Worm (Caenorhabditis elegans): ENCODE results near the gene F36H12.5.

The F36H12.5 gene

ce11 chrIV:5264700-5265210 lies 1.8 kb upstream of the F36H12.5 start:
- peak; percentile 25 for TF ChIP-seq nhr-47 (tag; optimal IDR thresholded peaks at IDR 0.05)
- TF ChIP-seq elt-2 (tag; optimal IDR thresholded peaks at IDR 0.05): peak; percentile 1
- peak; percentile 70 for TF ChIP-seq nhr-19 (GFP tag; conservative IDR thresholded peaks at IDR 0.05)
- peak; percentile 85 for TF ChIP-seq snpc-4 (tag; optimal IDR thresholded peaks at IDR 0.05)

- TF ChIP-seq lin-13 (GFP tag; optimal IDR thresholded peaks at IDR 0.05): no peak
- TF ChIP-seq nhr-76 (tag; optimal IDR thresholded peaks at IDR 0.05): no peak
- no peak for TF ChIP-seq mdl-1 (tag; optimal IDR thresholded peaks at IDR 0.05)
- no peak for TF ChIP-seq C16A3.4 (tag; optimal IDR thresholded peaks at IDR 0.05)
- no peak for TF ChIP-seq efl-1 (optimal IDR thresholded peaks at IDR 0.05)
- TF ChIP-seq efl-1 (GFP tag; optimal IDR thresholded peaks at IDR 0.05 in 1 of 2): peak in 1 of 2 experiments; percentile 74
These were observed 2.2 kb downstream of the F36H12.5 start, which contains the start of gene F36H12.4 for ce11 chrIV:5268803-5269202. Gene F36H12.4 (plus strand): TSS chrIV:5269103.

- TF ChIP-seq sptf-1 (tag; optimal IDR thresholded peaks at IDR 0.05) (no peak), nhr-85 (tag) (no peak), tbx-2 (tag; optimal IDR thresholded peaks at IDR 0.05) (no peak), C16A3.4 (tag; optimal IDR thresholded peaks at IDR 0.05) (no peak)
These were observed 5.9 kb downstream of the F36H12.5 start, which contains the start of gene F36H12.3 for ce11 chrIV:5272518-5272917. Gene F36H12.3 (plus strand): TSS chrIV:5272818.

ce11 chrIV:5273385-5273784 lies 6.8 kb downstream of the F36H12.5 start:
- TF ChIP-seq ces-1 (GFP tag; optimal IDR thresholded peaks at IDR 0.05) (no peak), aha-1 (tag; optimal IDR thresholded peaks at IDR 0.05) (no peak), hpl-2 (GFP tag; optimal IDR thresholded peaks at IDR 0.05) (no peak), nhr-20 (tag; optimal IDR thresholded peaks at IDR 0.05) (no peak), blmp-1 (tag; optimal IDR thresholded peaks at IDR 0.05) (no peak), nhr-84 (tag; optimal IDR thresholded peaks at IDR 0.05) (no peak), jun-1 (tag; optimal IDR thresholded peaks at IDR 0.05) (no peak), ceh-82 (tag; optimal IDR thresholded peaks at IDR 0.05) (no peak), fkh-4 (tag; optimal IDR thresholded peaks at IDR 0.05; ENCODE audit: borderline replicate concordance) (no peak), nhr-90 (tag; optimal IDR thresholded peaks at IDR 0.05; ENCODE audit: poor library complexity) (no peak), skn-1 (tag; optimal IDR thresholded peaks at IDR 0.05) (no peak), ztf-11 (tag; optimal IDR thresholded peaks at IDR 0.05) (no peak), tbx-2 (tag; optimal IDR thresholded peaks at IDR 0.05) (no peak), lin-13 (GFP tag; optimal IDR thresholded peaks at IDR 0.05) (no peak), aly-2 (tag; optimal IDR thresholded peaks at IDR 0.05) (no peak)

ce11 chrIV:5274123-5274581 lies 7.6 kb downstream of the F36H12.5 start, which contains the start of gene slfl-4:
Gene slfl-4 (plus strand): TSS chrIV:5274531.
- TF ChIP-seq mdl-1 (tag; optimal IDR thresholded peaks at IDR 0.05) (no peak), tlp-1 (tag; optimal IDR thresholded peaks at IDR 0.05) (no peak)

ce11 chrIV:5277752-5278151 lies 11.2 kb downstream of the F36H12.5 start, which contains the start of gene F36H12.17:
Gene F36H12.17 (minus strand): TSS chrIV:5277852.
- no peak for TF ChIP-seq unc-130 (tag; optimal IDR thresholded peaks at IDR 0.05)
- TF ChIP-seq nhr-71 (tag; optimal IDR thresholded peaks at IDR 0.05): no peak
- TF ChIP-seq unc-98 (GFP tag; IDR thresholded peaks at IDR 0.05): no peak
- no peak for TF ChIP-seq vab-15 (tag; optimal IDR thresholded peaks at IDR 0.05)
- TF ChIP-seq sup-37 (GFP tag; optimal IDR thresholded peaks at IDR 0.05): no peak
- TF ChIP-seq ceh-90 (tag; optimal IDR thresholded peaks at IDR 0.05): no peak
- TF ChIP-seq C16A3.4 (tag; optimal IDR thresholded peaks at IDR 0.05): no peak
- no peak for TF ChIP-seq nhr-20 (tag; optimal IDR thresholded peaks at IDR 0.05)
- no peak for TF ChIP-seq fkh-4 (tag; optimal IDR thresholded peaks at IDR 0.05; ENCODE audit: borderline replicate concordance)
- TF ChIP-seq hlh-4 (tag; optimal IDR thresholded peaks at IDR 0.05): no peak
- no peak for TF ChIP-seq grh-1 (GFP tag; IDR thresholded peaks at IDR 0.05)
- TF ChIP-seq pqm-1 (tag; optimal IDR thresholded peaks at IDR 0.05): no peak
- no peak for TF ChIP-seq Y116A8C.19 (tag; optimal IDR thresholded peaks at IDR 0.05; ENCODE audit: borderline replicate concordance)
- no peak for TF ChIP-seq nhr-237 (tag; optimal IDR thresholded peaks at IDR 0.05)
- TF ChIP-seq snpc-4 (tag; optimal IDR thresholded peaks at IDR 0.05): no peak

All from whole organism, L1 larva.